Worm (Caenorhabditis elegans) whole organism, late embryonic: ENCODE results near the gene F39B3.3.

Experiments
- fkh-10 ChIP-seq: fragments of 150-350 bp; optimal IDR thresholded peaks from 2 replicates; lab custom pipeline; 2014; ENCODE audit warnings: missing biosample characterization, missing genetic modification reagents, missing genetic modification characterization
- hlh-30 ChIP-seq: sonication (generic microtip); optimal IDR thresholded peaks from 2 replicates; lab custom pipeline; 2017; ENCODE audit warnings: antibody characterized with exemption, missing genetic modification characterization, missing compliant biosample characterization; ENCODE audit not compliant: insufficient read depth
- nfya-1 ChIP-seq: sonication (generic microtip); optimal IDR thresholded peaks from 2 replicates; lab custom pipeline; 2017; ENCODE audit warnings: missing genetic modification characterization, mild to moderate bottlenecking, missing compliant biosample characterization, antibody characterized with exemption, moderate library complexity
- tbx-2 ChIP-seq: sonication (generic microtip); optimal IDR thresholded peaks from 2 replicates; lab custom pipeline; 2016; ENCODE audit warnings: missing genetic modification characterization, missing compliant biosample characterization
- ttx-3 ChIP-seq: sonication (generic microtip); optimal IDR thresholded peaks from 2 replicates; lab custom pipeline; 2016; ENCODE audit warnings: missing genetic modification reagents, missing genetic modification characterization, missing compliant biosample characterization

- TF ChIP-seq ttx-3 (tag; lab: Kevin White, UChicago), result no peak
- no peak for TF ChIP-seq tbx-2 (tag; lab: Kevin White, UChicago)
- TF ChIP-seq hlh-30, result no peak
- TF ChIP-seq fkh-10, result no peak
- no peak for TF ChIP-seq nfya-1
These were observed 49.0 kb upstream of the F39B3.3 start for ce11 chrX:17627923-17628322.
